Fruit fly (Drosophila melanogaster) whole organism, embryonic: ENCODE results near the gene Cpr64Ad.

Source experiments
- C15 ChIP-seq: fragments of 200-800 bp; sonication (Bioruptor generic); IDR thresholded peaks from 3 replicates; pipeline ENCODE4 v1.3.6; 2022; ENCODE audit warnings: missing biosample characterization, missing genetic modification characterization
- CG10267 ChIP-seq: fragments of 200-800 bp; sonication (Bioruptor generic); optimal IDR thresholded peaks from 2 replicates; lab custom pipeline; 2018; ENCODE audit warnings: missing biosample characterization, mild to moderate bottlenecking, missing genetic modification characterization, moderate library complexity
- CG11456 ChIP-seq: fragments of 200-800 bp; sonication (Bioruptor generic); IDR thresholded peaks from 3 replicates; pipeline ENCODE4 v1.3.6; 2022; ENCODE audit warnings: missing biosample characterization, missing genetic modification characterization
- CG13624 ChIP-seq: fragments of 200-800 bp; sonication (Bioruptor generic); optimal IDR thresholded peaks from 2 replicates; lab custom pipeline; 2016; ENCODE audit warnings: missing biosample characterization, missing genetic modification characterization
- CG15011 ChIP-seq: fragments of 200-800 bp; sonication (Bioruptor generic); optimal IDR thresholded peaks from 3 replicates; lab custom pipeline; 2018; ENCODE audit warnings: missing biosample characterization, mild to moderate bottlenecking, missing genetic modification characterization
- CG17359 ChIP-seq: fragments of 200-800 bp; sonication (Bioruptor generic); optimal IDR thresholded peaks from 3 replicates; lab custom pipeline; 2018; ENCODE audit warnings: missing biosample characterization, mild to moderate bottlenecking, missing genetic modification characterization, moderate library complexity
- CG17385 ChIP-seq: fragments of 200-800 bp; sonication (Bioruptor generic); optimal IDR thresholded peaks from 3 replicates; lab custom pipeline; 2018; ENCODE audit warnings: missing biosample characterization, mild to moderate bottlenecking, missing genetic modification characterization
- CG17612 ChIP-seq: fragments of 200-800 bp; sonication (Bioruptor generic); IDR thresholded peaks from 2 replicates; pipeline ENCODE4 v1.3.6; 2022; ENCODE audit warnings: missing biosample characterization, missing genetic modification characterization
- CG17829 ChIP-seq: fragments of 200-800 bp; optimal IDR thresholded peaks from 2 replicates; lab custom pipeline; 2019; ENCODE audit warnings: missing biosample characterization, mild to moderate bottlenecking, missing genetic modification characterization, moderate library complexity
- CG30431 ChIP-seq: fragments of 200-800 bp; sonication (Bioruptor generic); optimal IDR thresholded peaks from 2 replicates; lab custom pipeline; 2017; ENCODE audit warnings: missing biosample characterization, missing genetic modification characterization
- CG31224 ChIP-seq: fragments of 200-800 bp; sonication (Bioruptor generic); IDR thresholded peaks from 2 replicates; pipeline ENCODE4 v1.3.6; 2022; ENCODE audit warnings: missing biosample characterization, missing genetic modification characterization
- CG4404 ChIP-seq: fragments of 200-800 bp; sonication (Bioruptor generic); IDR thresholded peaks from 2 replicates; pipeline ENCODE4 v1.3.6; 2022; ENCODE audit warnings: missing biosample characterization, missing genetic modification characterization
- CG4707 ChIP-seq: fragments of 200-800 bp; sonication (Bioruptor generic); optimal IDR thresholded peaks from 2 replicates; lab custom pipeline; 2018; ENCODE audit warnings: missing biosample characterization, mild to moderate bottlenecking, missing genetic modification characterization, moderate library complexity
- CG5245 ChIP-seq: fragments of 200-800 bp; sonication (Bioruptor generic); optimal IDR thresholded peaks from 3 replicates; lab custom pipeline; 2016; ENCODE audit warnings: missing biosample characterization, missing genetic modification characterization
- CG8290 ChIP-seq, 3 experiments: fragments of 200-800 bp; sonication (Bioruptor generic); optimal IDR thresholded peaks; 2 replicates each; lab custom pipeline; 2016 to 2019; ENCODE audit warnings: missing biosample characterization in 3 of 3, missing genetic modification characterization in 3 of 3, mild to moderate bottlenecking in 2 of 3, moderate library complexity in 1 of 3
- Doc2 ChIP-seq: fragments of 200-800 bp; sonication (Bioruptor generic); IDR thresholded peaks from 2 replicates; pipeline ENCODE4 v1.3.6; 2022; ENCODE audit warnings: missing biosample characterization, missing genetic modification characterization
- Drgx ChIP-seq: fragments of 200-800 bp; sonication (Bioruptor generic); IDR thresholded peaks from 2 replicates; pipeline ENCODE4 v1.3.6; 2022; ENCODE audit warnings: missing biosample characterization, missing genetic modification characterization
- H2.0 ChIP-seq: fragments of 200-800 bp; sonication (Bioruptor generic); IDR thresholded peaks from 2 replicates; pipeline ENCODE4 v1.3.6; 2022; ENCODE audit warnings: missing biosample characterization, missing genetic modification characterization
- HLHmδ ChIP-seq: fragments of 200-800 bp; sonication (Bioruptor generic); optimal IDR thresholded peaks from 2 replicates; lab custom pipeline; 2018; ENCODE audit warnings: missing biosample characterization, mild to moderate bottlenecking, missing genetic modification characterization, moderate library complexity
- Hr78 ChIP-seq, 2 experiments: fragments of 200-800 bp in 1 of 2; fragments of >200 bp in 1 of 2; sonication (Bioruptor generic) in 1 of 2; optimal IDR thresholded peaks; 2 replicates each; lab custom pipeline; 2017 to 2019; ENCODE audit warnings: missing biosample characterization in 2 of 2, missing genetic modification characterization in 2 of 2, mild to moderate bottlenecking in 1 of 2, moderate library complexity in 1 of 2
- NK7.1 ChIP-seq: fragments of 200-800 bp; sonication (Bioruptor generic); optimal IDR thresholded peaks from 3 replicates; lab custom pipeline; 2016; ENCODE audit warnings: missing biosample characterization, missing genetic modification characterization
- Oaz ChIP-seq: fragments of 200-800 bp; sonication (Bioruptor generic); IDR thresholded peaks from 2 replicates; pipeline ENCODE4 v1.3.6; 2022; ENCODE audit warnings: missing biosample characterization, missing genetic modification characterization
- Oli ChIP-seq: fragments of 200-800 bp; sonication (Bioruptor generic); optimal IDR thresholded peaks from 2 replicates; lab custom pipeline; 2018; ENCODE audit warnings: missing biosample characterization, mild to moderate bottlenecking, missing genetic modification characterization, moderate library complexity
- Optix ChIP-seq: fragments of 200-800 bp; sonication (Bioruptor generic); IDR thresholded peaks from 3 replicates; pipeline ENCODE4 v1.3.6; 2022; ENCODE audit warnings: missing biosample characterization, missing genetic modification characterization
- Six4 ChIP-seq: fragments of 200-800 bp; sonication (Bioruptor generic); optimal IDR thresholded peaks from 2 replicates; lab custom pipeline; 2016; ENCODE audit warnings: missing biosample characterization, missing genetic modification characterization
- Sox102F ChIP-seq: fragments of 200-800 bp; sonication (Bioruptor generic); optimal IDR thresholded peaks from 2 replicates; lab custom pipeline; 2018; ENCODE audit warnings: missing biosample characterization, mild to moderate bottlenecking, missing genetic modification characterization, moderate library complexity
- TFAM ChIP-seq: fragments of 200-800 bp; sonication (Bioruptor generic); optimal IDR thresholded peaks from 2 replicates; lab custom pipeline; 2017; ENCODE audit warnings: missing biosample characterization, missing genetic modification characterization, inconsistent platforms
- ato ChIP-seq: fragments of 200-800 bp; sonication (Bioruptor generic); IDR thresholded peaks from 2 replicates; pipeline ENCODE4 v1.3.6; 2022; ENCODE audit warnings: missing biosample characterization, missing genetic modification characterization; ENCODE audit not compliant: partially characterized antibody
- br ChIP-seq: fragments of >200 bp; optimal IDR thresholded peaks from 2 replicates; lab custom pipeline; 2017
- croc ChIP-seq: fragments of 200-800 bp; sonication (Bioruptor generic); conservative IDR thresholded peaks from 3 replicates; pipeline ENCODE4 v1.3.6; 2022; ENCODE audit warnings: missing biosample characterization, missing genetic modification characterization
- dimm ChIP-seq: fragments of 200-800 bp; sonication (Bioruptor generic); IDR thresholded peaks from 2 replicates; pipeline ENCODE4 v1.3.6; 2022; ENCODE audit warnings: missing biosample characterization, missing genetic modification characterization
- ewg ChIP-seq: fragments of 200-800 bp; sonication (Bioruptor generic); optimal IDR thresholded peaks from 3 replicates; lab custom pipeline; 2017; ENCODE audit warnings: mild to moderate bottlenecking, missing biosample characterization, missing genetic modification reagents, missing genetic modification characterization
- grau ChIP-seq: fragments of 200-800 bp; optimal IDR thresholded peaks from 3 replicates; lab custom pipeline; 2019; ENCODE audit warnings: missing biosample characterization, mild to moderate bottlenecking, missing genetic modification characterization, moderate library complexity
- hkb ChIP-seq, 2 experiments: fragments of 200-800 bp in 1 of 2; fragments of >200 bp in 1 of 2; sonication (Bioruptor generic) in 1 of 2; IDR thresholded peaks in 1 of 2; optimal IDR thresholded peaks in 1 of 2; 2 replicates each; pipeline versions ENCODE4 v1.3.6 to Lab custom; 2017 to 2022; ENCODE audit warnings: missing biosample characterization in 1 of 2, missing genetic modification characterization in 1 of 2
- knrl ChIP-seq: fragments of 200-800 bp; sonication (Bioruptor generic); IDR thresholded peaks from 3 replicates; pipeline ENCODE4 v1.3.6; 2022; ENCODE audit warnings: missing biosample characterization, missing genetic modification characterization; ENCODE audit not compliant: partially characterized antibody
- lab ChIP-seq: fragments of 200-800 bp; sonication (Bioruptor generic); optimal IDR thresholded peaks from 3 replicates; lab custom pipeline; 2017; ENCODE audit warnings: missing biosample characterization, missing genetic modification characterization, mild to moderate bottlenecking, moderate library complexity, missing genetic modification reagents
- luna ChIP-seq: fragments of 200-800 bp; sonication (Bioruptor generic); optimal IDR thresholded peaks from 2 replicates; lab custom pipeline; 2016; ENCODE audit warnings: missing biosample characterization, missing genetic modification characterization
- mld ChIP-seq: fragments of 200-800 bp; sonication (Bioruptor generic); IDR thresholded peaks from 3 replicates; pipeline ENCODE4 v1.3.6; 2022; ENCODE audit warnings: missing biosample characterization, missing genetic modification characterization; ENCODE audit not compliant: partially characterized antibody
- org-1 ChIP-seq: fragments of 200-800 bp; sonication (Bioruptor generic); optimal IDR thresholded peaks from 2 replicates; lab custom pipeline; 2017; ENCODE audit warnings: missing biosample characterization, missing genetic modification characterization
- phol ChIP-seq: fragments of 200-800 bp; sonication (Bioruptor generic); optimal IDR thresholded peaks from 3 replicates; lab custom pipeline; 2018; ENCODE audit warnings: missing biosample characterization, mild to moderate bottlenecking, missing genetic modification characterization, moderate library complexity
- repo ChIP-seq: fragments of 200-800 bp; sonication (Bioruptor generic); optimal IDR thresholded peaks from 2 replicates; lab custom pipeline; 2016; ENCODE audit warnings: missing biosample characterization, missing genetic modification characterization
- schlank ChIP-seq: fragments of 200-800 bp; sonication (Bioruptor generic); optimal IDR thresholded peaks from 2 replicates; lab custom pipeline; 2018; ENCODE audit warnings: missing biosample characterization, mild to moderate bottlenecking, missing genetic modification characterization
- sd ChIP-seq: fragments of 200-800 bp; sonication (Bioruptor generic); optimal IDR thresholded peaks from 3 replicates; lab custom pipeline; 2018; ENCODE audit warnings: missing biosample characterization, mild to moderate bottlenecking, missing genetic modification characterization, moderate library complexity
- sens ChIP-seq: fragments of 200-800 bp; sonication (Bioruptor generic); peaks from one replicate; lab custom pipeline; 2016; ENCODE audit warnings: missing biosample characterization, missing genetic modification characterization
- seq ChIP-seq: fragments of 200-800 bp; sonication (Bioruptor generic); IDR thresholded peaks from 2 replicates; pipeline ENCODE4 v1.3.6; 2022; ENCODE audit warnings: missing biosample characterization, missing genetic modification characterization
- sr ChIP-seq: fragments of 200-800 bp; sonication (Bioruptor generic); IDR thresholded peaks from 3 replicates; pipeline ENCODE4 v1.3.6; 2022; ENCODE audit warnings: missing biosample characterization, missing genetic modification characterization
- tap ChIP-seq: fragments of 200-800 bp; optimal IDR thresholded peaks from 3 replicates; lab custom pipeline; 2019; ENCODE audit warnings: missing biosample characterization, mild to moderate bottlenecking, missing genetic modification characterization, moderate library complexity
- tio ChIP-seq: fragments of 200-800 bp; sonication (Bioruptor generic); optimal IDR thresholded peaks from 2 replicates; lab custom pipeline; 2017; ENCODE audit warnings: missing biosample characterization, missing genetic modification characterization, inconsistent platforms
- trem ChIP-seq: fragments of 200-800 bp; optimal IDR thresholded peaks from 3 replicates; lab custom pipeline; 2019; ENCODE audit warnings: missing biosample characterization, mild to moderate bottlenecking, missing genetic modification characterization, moderate library complexity
- twi ChIP-seq: fragments of 200-800 bp; optimal IDR thresholded peaks from 2 replicates; lab custom pipeline; 2019; ENCODE audit warnings: missing biosample characterization, mild to moderate bottlenecking, missing genetic modification characterization, moderate library complexity
- zfh1 ChIP-seq: fragments of 200-800 bp; sonication (Bioruptor generic); IDR thresholded peaks from 3 replicates; pipeline ENCODE4 v1.3.6; 2022; ENCODE audit warnings: missing biosample characterization, missing genetic modification characterization

The Cpr64Ad gene

dm6 chr3L:4209731-4210130 lies 5.4 kb upstream of the Cpr64Ad start (continued):
- TF ChIP-seq org-1 (GFP tag; lab: Kevin White, UChicago) (no peak), grau (tag; lab: Kevin White, UChicago) (no peak), Hr78 (GFP tag; optimal IDR thresholded peaks at IDR 0.05; lab: Kevin White, UChicago) (no peak), CG31224 (GFP tag; lab: Robert Waterston, UW) (no peak), br (lab: Kevin White, UChicago) (no peak), ato (no peak), CG8290 (GFP tag; optimal IDR thresholded peaks at IDR 0.05; lab: Kevin White, UChicago) (no peak), CG8290 (tag; optimal IDR thresholded peaks at IDR 0.05; lab: Kevin White, UChicago) (no peak), luna (no peak), CG17829 (tag; lab: Kevin White, UChicago) (peak; percentile 44), zfh1 (GFP tag; lab: Robert Waterston, UW) (peak; percentile 64), C15 (GFP tag; lab: Robert Waterston, UW) (no peak), NK7.1 (no peak), CG13624 (GFP tag; lab: Kevin White, UChicago) (no peak), Optix (GFP tag; lab: Robert Waterston, UW) (no peak), HLHmδ (GFP tag; lab: Kevin White, UChicago) (no peak), dimm (GFP tag; lab: Robert Waterston, UW) (no peak), knrl (GFP tag; lab: Robert Waterston, UW) (no peak), lab (no peak), CG17385 (GFP tag; lab: Kevin White, UChicago) (no peak), CG15011 (GFP tag; lab: Kevin White, UChicago) (no peak), sr (no peak), H2.0 (no peak), CG17359 (tag; lab: Kevin White, UChicago) (peak; percentile 34), mld (GFP tag; lab: Robert Waterston, UW) (no peak), Doc2 (no peak), Drgx (peak; percentile 74), twi (tag; lab: Kevin White, UChicago) (no peak), hkb (optimal IDR thresholded peaks at IDR 0.05; lab: Kevin White, UChicago) (no peak), hkb (GFP tag; IDR thresholded peaks at IDR 0.05; lab: Robert Waterston, UW) (0 out of 2 replicates have a peak, but pooled peaks have one; percentile 11), seq (GFP tag; lab: Robert Waterston, UW) (no peak), CG4404 (0 out of 2 replicates have a peak, but pooled peaks have one; percentile 18), CG10267 (tag; lab: Kevin White, UChicago) (peak; percentile 15), CG17612 (GFP tag; lab: Robert Waterston, UW) (no peak), Oli (tag; lab: Kevin White, UChicago) (no peak), schlank (tag; lab: Kevin White, UChicago) (no peak), ewg (GFP tag; lab: Kevin White, UChicago) (no peak), CG4707 (GFP tag; lab: Kevin White, UChicago) (no peak), Sox102F (GFP tag; lab: Kevin White, UChicago) (no peak), croc (GFP tag; lab: Robert Waterston, UW) (0 out of 3 replicates have a peak, but pooled peaks have one; percentile 36), Six4 (GFP tag; lab: Kevin White, UChicago) (peak; percentile 11), CG30431 (GFP tag; lab: Kevin White, UChicago) (no peak), sens (GFP tag; lab: Kevin White, UChicago) (peak; percentile 82), CG11456 (GFP tag; lab: Robert Waterston, UW) (no peak), repo (GFP tag; lab: Kevin White, UChicago) (no peak), sd (tag; lab: Kevin White, UChicago) (no peak), Oaz (GFP tag; lab: Robert Waterston, UW) (no peak), TFAM (GFP tag; lab: Kevin White, UChicago) (no peak), tio (GFP tag; lab: Kevin White, UChicago) (no peak), trem (tag; lab: Kevin White, UChicago) (peak; percentile 16), phol (tag; lab: Kevin White, UChicago) (peak; percentile 42), CG5245 (GFP tag; lab: Kevin White, UChicago) (peak; percentile 4), tap (peak; percentile 35)
